Worm (Caenorhabditis elegans): Measurements from ENCODE around the gene srbc-70.
"Not testable (repeated sequence)": the region's sequence is repeated elsewhere in the genome, so short reads cannot be mapped to it uniquely, and the experiment has no call there.

srbc-70 gene

DNA sequence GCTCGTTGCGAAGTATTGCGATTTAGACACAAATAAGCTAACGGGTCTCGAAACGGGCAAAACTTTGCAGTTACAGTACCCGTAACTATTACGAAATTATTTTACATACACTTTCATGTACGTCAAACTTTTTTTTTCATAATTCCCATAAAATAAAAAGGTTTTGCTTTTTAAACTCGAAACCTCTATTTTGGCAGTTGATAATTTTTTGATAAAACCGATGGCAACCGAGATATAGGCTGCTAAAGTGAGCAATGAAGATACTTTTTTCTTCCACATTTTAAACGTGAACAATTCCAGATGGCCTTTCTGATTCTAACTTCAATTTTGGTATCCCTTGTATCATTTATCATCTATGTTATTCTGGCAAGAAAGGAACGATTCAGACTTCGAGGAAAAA is 30.6 kb downstream of the srbc-70 start, which contains the start of gene cyp-25A6:
cyp-25A6 (plus strand) TSS at position 301 of the 400 bp plus-strand sequence.
- TF ChIP-seq med-1 (GFP tag; optimal IDR thresholded peaks at IDR 0.05; ENCODE audit: insufficient read depth); ztf-29 (GFP tag; IDR thresholded peaks at IDR 0.05); flt-1 (GFP tag; IDR thresholded peaks at IDR 0.05): not testable (repeated sequence)

DNA sequence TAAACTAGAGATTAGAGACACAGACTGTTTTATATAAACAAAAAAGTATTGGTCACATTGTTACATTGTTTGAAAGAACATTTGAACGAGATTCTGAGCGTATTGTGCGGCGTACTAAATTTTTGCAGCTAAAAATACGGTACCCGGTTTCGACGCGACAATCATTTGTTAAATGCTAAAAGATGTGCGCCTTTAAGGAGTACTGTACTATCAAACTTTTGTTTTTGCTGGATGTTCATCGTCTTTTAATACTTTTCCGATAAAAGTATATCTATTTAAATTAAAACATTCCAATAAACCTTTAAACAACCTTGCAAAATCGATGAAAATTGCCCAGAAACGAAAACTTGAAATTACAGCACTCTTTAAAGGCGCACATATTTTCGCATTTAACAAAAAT is 31.1 kb downstream of the srbc-70 start, which contains the start of gene K06B9.6:
K06B9.6 (minus strand) TSS at position 101 of the 400 bp plus-strand sequence.
- TF ChIP-seq ref-1 (GFP tag; conservative IDR thresholded peaks at IDR 0.05); med-1 (GFP tag; optimal IDR thresholded peaks at IDR 0.05; ENCODE audit: insufficient read depth); cog-1 (tag; optimal IDR thresholded peaks at IDR 0.05): not testable (repeated sequence)

DNA sequence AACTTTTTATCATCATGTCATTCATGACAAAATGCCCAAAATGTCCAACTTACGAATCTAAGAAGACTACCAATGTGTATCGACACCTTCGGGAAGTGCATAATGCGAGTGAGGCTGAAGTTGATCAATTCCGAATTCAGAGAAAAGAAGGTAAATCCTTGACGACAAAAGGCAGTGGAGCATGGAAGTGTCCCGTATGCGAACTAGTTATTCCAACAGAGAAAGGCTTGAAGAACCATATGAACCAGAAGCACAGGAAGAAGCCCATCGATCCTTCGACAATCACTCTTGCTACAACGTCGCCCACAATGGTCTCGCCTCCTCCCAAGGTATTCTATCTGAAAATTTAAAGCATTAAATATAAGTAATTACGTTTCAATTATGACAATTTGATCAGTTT is 41.7 kb downstream of the srbc-70 start, which contains the start of gene K08D10.11:
K08D10.11 (minus strand) TSS at position 101 of the 400 bp plus-strand sequence.
- TF ChIP-seq T22C8.4 (GFP tag; IDR thresholded peaks at IDR 0.05); med-1 (GFP tag; optimal IDR thresholded peaks at IDR 0.05; ENCODE audit: insufficient read depth); ztf-29 (GFP tag; IDR thresholded peaks at IDR 0.05): not testable (repeated sequence)

DNA sequence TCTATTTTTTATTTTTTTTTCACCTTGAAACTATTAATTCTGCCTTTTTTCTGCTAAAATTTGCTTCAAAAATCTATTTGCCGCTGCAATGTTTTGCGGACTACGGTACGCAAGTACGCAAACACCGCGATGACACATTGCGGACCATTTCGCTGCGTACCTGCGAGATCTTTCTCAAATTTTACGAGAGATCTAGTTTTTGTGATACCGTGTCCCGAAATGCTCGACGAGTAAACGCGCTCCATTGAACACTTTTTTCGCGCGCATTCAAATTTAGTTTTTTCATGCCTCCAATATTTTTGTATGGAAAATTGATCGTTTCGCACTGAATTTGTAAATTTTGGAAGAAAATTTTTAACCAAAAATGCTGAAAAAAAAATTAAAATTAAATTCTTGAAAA is 43.0 kb downstream of the srbc-70 start:
- TF ChIP-seq ztf-23 (GFP tag; IDR thresholded peaks at IDR 0.05) (peak; percentile 78), flt-1 (GFP tag; IDR thresholded peaks at IDR 0.05) (peak; percentile 51; the same call in 1 of the 2 replicates)

DNA sequence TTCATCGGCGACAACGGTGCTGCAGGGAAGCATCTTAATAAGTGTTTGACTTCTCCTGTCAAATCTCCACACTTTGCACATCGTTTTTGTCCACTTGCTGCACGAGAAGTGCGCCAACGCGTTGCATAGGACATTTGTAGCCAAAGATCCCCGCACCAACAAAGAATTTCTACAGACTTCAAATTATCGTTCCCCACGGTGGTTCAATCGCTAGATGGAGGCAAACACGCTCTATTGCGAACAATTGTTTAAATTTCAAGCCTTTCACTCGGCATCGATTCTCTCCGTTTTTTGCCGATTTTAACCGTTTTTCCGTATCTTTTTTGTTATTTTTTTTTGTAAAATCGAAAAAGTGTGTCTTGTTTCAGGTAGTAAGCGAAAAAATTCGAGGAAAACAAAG is 47.8 kb downstream of the srbc-70 start:
- TF ChIP-seq ztf-23 (GFP tag; IDR thresholded peaks at IDR 0.05), result 0 out of 2 replicates have a peak, but pooled peaks have one; percentile 39

DNA sequence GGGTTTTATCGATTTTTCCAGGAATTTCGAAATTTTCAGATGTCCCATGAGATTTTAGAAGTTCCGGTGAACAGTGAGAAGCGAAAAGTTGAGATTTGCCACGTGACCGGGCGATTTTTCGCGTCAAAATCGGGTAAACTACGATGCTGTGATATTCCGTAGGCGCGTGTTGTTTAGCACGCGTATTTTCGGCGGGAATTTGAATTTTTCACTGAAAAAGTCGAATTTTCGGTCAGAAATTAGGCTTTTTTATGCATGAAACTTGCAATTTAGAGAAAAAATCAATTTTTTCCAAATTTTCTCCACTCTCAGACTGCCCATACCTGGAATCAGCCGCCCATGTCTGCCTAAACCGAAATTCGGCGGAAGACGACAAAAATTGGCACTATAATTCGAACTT is 49.4 kb downstream of the srbc-70 start, which contains the start of gene tsen-34:
tsen-34 (plus strand) TSS at position 34 of the 400 bp plus-strand sequence.
- no peak for TF ChIP-seq T22C8.4 (GFP tag; IDR thresholded peaks at IDR 0.05)
- TF ChIP-seq tab-1 (GFP tag; IDR thresholded peaks at IDR 0.05), result no peak
- TF ChIP-seq klf-2 (GFP tag; conservative IDR thresholded peaks at IDR 0.05), result no peak
- TF ChIP-seq cog-1 (tag; optimal IDR thresholded peaks at IDR 0.05), result no peak
- TF ChIP-seq ztf-23 (GFP tag; IDR thresholded peaks at IDR 0.05), result no peak
- no peak for TF ChIP-seq med-1 (GFP tag; optimal IDR thresholded peaks at IDR 0.05; ENCODE audit: insufficient read depth)
- TF ChIP-seq flt-1 (GFP tag; IDR thresholded peaks at IDR 0.05), result no peak
- no peak for TF ChIP-seq ref-1 (GFP tag; conservative IDR thresholded peaks at IDR 0.05)
- TF ChIP-seq ztf-29 (GFP tag; IDR thresholded peaks at IDR 0.05), result no peak

DNA sequence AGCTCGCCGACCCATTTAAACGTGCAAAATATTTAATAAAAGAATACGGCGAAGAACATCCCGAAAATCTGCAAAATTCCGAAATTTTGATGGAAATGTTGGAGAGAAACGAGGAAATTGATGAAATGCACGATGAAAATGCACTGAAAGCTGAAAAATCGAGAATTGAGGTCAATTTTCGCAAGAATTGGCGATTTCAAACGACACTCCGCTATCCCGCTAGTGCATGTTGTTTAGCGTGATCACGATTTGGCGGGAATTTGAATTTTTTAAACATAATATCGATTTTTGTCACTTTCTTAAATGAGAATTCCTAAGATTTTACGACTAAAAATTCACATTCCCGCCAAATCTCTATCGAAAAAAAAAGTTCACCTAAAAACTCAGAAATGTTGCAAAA is 50.3 kb downstream of the srbc-70 start:
- TF ChIP-seq T22C8.4 (GFP tag; IDR thresholded peaks at IDR 0.05) (no peak), med-1 (GFP tag; optimal IDR thresholded peaks at IDR 0.05; ENCODE audit: insufficient read depth) (no peak)
